Fruit fly (Drosophila melanogaster) whole organism, embryonic: Measurements from ENCODE around the gene CG32073.

Source experiments
- Antp ChIP-seq: fragments of 200-800 bp; sonication (Bioruptor generic); optimal IDR thresholded peaks from 3 replicates; lab custom pipeline; 2016; ENCODE audit warnings: missing biosample characterization, missing genetic modification characterization
- B-H2 ChIP-seq: fragments of 200-800 bp; sonication (Bioruptor generic); optimal IDR thresholded peaks from 2 replicates; lab custom pipeline; 2018; ENCODE audit warnings: missing biosample characterization, mild to moderate bottlenecking, missing genetic modification characterization
- Bteb2 ChIP-seq: fragments of 200-800 bp; sonication (Bioruptor generic); optimal IDR thresholded peaks from 2 replicates; lab custom pipeline; 2016; ENCODE audit warnings: missing biosample characterization, missing genetic modification characterization
- CG10267 ChIP-seq: fragments of 200-800 bp; sonication (Bioruptor generic); optimal IDR thresholded peaks from 2 replicates; lab custom pipeline; 2018; ENCODE audit warnings: missing biosample characterization, mild to moderate bottlenecking, missing genetic modification characterization, moderate library complexity
- CG10959 ChIP-seq: fragments of 200-800 bp; sonication (Bioruptor generic); IDR thresholded peaks from 2 replicates; pipeline ENCODE4 v1.3.6; 2022; ENCODE audit warnings: missing biosample characterization, missing genetic modification characterization
- CG11398 ChIP-seq: fragments of 200-800 bp; sonication (Bioruptor generic); optimal IDR thresholded peaks from 2 replicates; lab custom pipeline; 2016; ENCODE audit warnings: missing biosample characterization, missing genetic modification characterization
- CG12391 ChIP-seq: fragments of 200-800 bp; sonication (Bioruptor generic); optimal IDR thresholded peaks from 3 replicates; lab custom pipeline; 2018; ENCODE audit warnings: missing biosample characterization, mild to moderate bottlenecking, missing genetic modification characterization, moderate library complexity
- CG17568 ChIP-seq: fragments of 200-800 bp; sonication (Bioruptor generic); optimal IDR thresholded peaks from 2 replicates; lab custom pipeline; 2018; ENCODE audit warnings: missing biosample characterization, mild to moderate bottlenecking, missing genetic modification characterization, moderate library complexity
- CG17612 ChIP-seq: fragments of 200-800 bp; sonication (Bioruptor generic); IDR thresholded peaks from 2 replicates; pipeline ENCODE4 v1.3.6; 2022; ENCODE audit warnings: missing biosample characterization, missing genetic modification characterization
- CG17829 ChIP-seq: fragments of 200-800 bp; optimal IDR thresholded peaks from 2 replicates; lab custom pipeline; 2019; ENCODE audit warnings: missing biosample characterization, mild to moderate bottlenecking, missing genetic modification characterization, moderate library complexity
- CG18619 ChIP-seq: fragments of 200-800 bp; sonication (Bioruptor generic); optimal IDR thresholded peaks from 3 replicates; lab custom pipeline; 2017; ENCODE audit warnings: missing biosample characterization, mild to moderate bottlenecking, missing genetic modification characterization
- CG2199 ChIP-seq: fragments of 200-800 bp; sonication (Bioruptor generic); IDR thresholded peaks from 3 replicates; pipeline ENCODE4 v1.3.6; 2022; ENCODE audit warnings: missing biosample characterization, missing genetic modification characterization
- CG32532 ChIP-seq: fragments of 200-800 bp; sonication (Bioruptor generic); IDR thresholded peaks from 2 replicates; pipeline ENCODE4 v1.3.6; 2022; ENCODE audit warnings: missing biosample characterization, missing genetic modification characterization
- CG4820 ChIP-seq: fragments of 200-800 bp; sonication (Bioruptor generic); optimal IDR thresholded peaks from 3 replicates; lab custom pipeline; 2016; ENCODE audit warnings: missing biosample characterization, missing genetic modification characterization
- CG6175 ChIP-seq: fragments of 200-800 bp; sonication (Bioruptor generic); IDR thresholded peaks from 3 replicates; pipeline ENCODE4 v1.3.6; 2022; ENCODE audit warnings: missing biosample characterization, missing genetic modification characterization
- CG6272 ChIP-seq: fragments of 200-800 bp; sonication (Bioruptor generic); IDR thresholded peaks from 2 replicates; pipeline ENCODE4 v1.3.6; 2022; ENCODE audit warnings: missing biosample characterization, missing genetic modification characterization
- CG8359 ChIP-seq: fragments of 200-800 bp; sonication (Bioruptor generic); optimal IDR thresholded peaks from 2 replicates; lab custom pipeline; 2017; ENCODE audit warnings: missing biosample characterization, mild to moderate bottlenecking, missing genetic modification characterization, borderline replicate concordance
- CG8765 ChIP-seq: fragments of 200-800 bp; sonication (Bioruptor generic); IDR thresholded peaks from 2 replicates; pipeline ENCODE4 v1.3.6; 2022; ENCODE audit warnings: missing biosample characterization, missing genetic modification characterization
- CG8944 ChIP-seq: fragments of 200-800 bp; sonication (Bioruptor generic); optimal IDR thresholded peaks from 3 replicates; lab custom pipeline; 2016; ENCODE audit warnings: missing biosample characterization, missing genetic modification characterization
- CG9932 ChIP-seq: fragments of 200-800 bp; sonication (Bioruptor generic); IDR thresholded peaks from 2 replicates; pipeline ENCODE4 v1.3.6; 2022; ENCODE audit warnings: missing biosample characterization, missing genetic modification characterization
- D ChIP-seq, 2 experiments: fragments of 200-800 bp in 1 of 2; fragments of >200 bp in 1 of 2; sonication (Bioruptor generic) in 1 of 2; optimal IDR thresholded peaks; 2 replicates in 1 of 2; 3 replicates in 1 of 2; lab custom pipeline; 2017; ENCODE audit warnings: mild to moderate bottlenecking in 1 of 2, missing biosample characterization in 1 of 2, missing genetic modification characterization in 1 of 2, missing genetic modification reagents in 1 of 2
- Dfd ChIP-seq, 2 experiments: fragments of >200 bp; optimal IDR thresholded peaks; 2 replicates each; lab custom pipeline; 2017; ENCODE audit warnings: missing biosample characterization in 2 of 2, missing genetic modification characterization in 2 of 2
- Dip3 ChIP-seq: fragments of 200-800 bp; sonication (Bioruptor generic); optimal IDR thresholded peaks from 3 replicates; lab custom pipeline; 2016; ENCODE audit warnings: missing biosample characterization, missing genetic modification characterization
- Dref ChIP-seq: fragments of 200-800 bp; sonication (Bioruptor generic); IDR thresholded peaks from 2 replicates; pipeline ENCODE4 v1.3.6; 2022; ENCODE audit warnings: missing biosample characterization, missing genetic modification characterization
- Fer3 ChIP-seq: fragments of 200-800 bp; sonication (Bioruptor generic); optimal IDR thresholded peaks from 2 replicates; lab custom pipeline; 2018; ENCODE audit warnings: missing biosample characterization, mild to moderate bottlenecking, missing genetic modification characterization, moderate library complexity
- HLH54F ChIP-seq: fragments of 200-800 bp; sonication (Bioruptor generic); optimal IDR thresholded peaks from 3 replicates; lab custom pipeline; 2016; ENCODE audit warnings: missing biosample characterization, missing genetic modification characterization
- HLHmδ ChIP-seq: fragments of 200-800 bp; sonication (Bioruptor generic); optimal IDR thresholded peaks from 2 replicates; lab custom pipeline; 2018; ENCODE audit warnings: missing biosample characterization, mild to moderate bottlenecking, missing genetic modification characterization, moderate library complexity
- Hand ChIP-seq: fragments of 200-800 bp; sonication (Bioruptor generic); optimal IDR thresholded peaks from 2 replicates; lab custom pipeline; 2017; ENCODE audit warnings: mild to moderate bottlenecking, missing biosample characterization, missing genetic modification reagents, missing genetic modification characterization
- Hey ChIP-seq: fragments of 200-800 bp; sonication (Bioruptor generic); optimal IDR thresholded peaks from 3 replicates; lab custom pipeline; 2018; ENCODE audit warnings: missing biosample characterization, mild to moderate bottlenecking, missing genetic modification characterization
- NFAT ChIP-seq: fragments of 200-800 bp; sonication (Bioruptor generic); IDR thresholded peaks from 2 replicates; pipeline ENCODE4 v1.3.6; 2022; ENCODE audit warnings: missing biosample characterization, missing genetic modification characterization
- Poxn ChIP-seq: fragments of 200-800 bp; sonication (Bioruptor generic); IDR thresholded peaks from 2 replicates; pipeline ENCODE4 v1.3.6; 2022; ENCODE audit warnings: missing biosample characterization, missing genetic modification characterization
- Ptx1 ChIP-seq: fragments of 200-800 bp; sonication (Bioruptor generic); IDR thresholded peaks from 2 replicates; pipeline ENCODE4 v1.3.6; 2022; ENCODE audit warnings: missing biosample characterization, missing genetic modification characterization
- ap ChIP-seq: fragments of 200-800 bp; sonication (Bioruptor generic); IDR thresholded peaks from 2 replicates; pipeline ENCODE4 v1.3.6; 2022; ENCODE audit warnings: missing biosample characterization, missing genetic modification characterization
- ash1 ChIP-seq: fragments of 200-800 bp; sonication (Bioruptor generic); optimal IDR thresholded peaks from 2 replicates; lab custom pipeline; 2018; ENCODE audit warnings: missing biosample characterization, mild to moderate bottlenecking, missing genetic modification characterization
- chif ChIP-seq, 2 experiments: fragments of 200-800 bp; sonication (Bioruptor generic); optimal IDR thresholded peaks; 3 replicates each; lab custom pipeline; 2016; ENCODE audit warnings: missing biosample characterization in 2 of 2, missing genetic modification characterization in 2 of 2
- fd64A ChIP-seq: fragments of 200-800 bp; sonication (Bioruptor generic); optimal IDR thresholded peaks from 3 replicates; lab custom pipeline; 2018; ENCODE audit warnings: missing biosample characterization, mild to moderate bottlenecking, missing genetic modification characterization
- ftz-f1 ChIP-seq: fragments of 200-800 bp; sonication (Bioruptor generic); optimal IDR thresholded peaks from 2 replicates; lab custom pipeline; 2016; ENCODE audit warnings: missing biosample characterization, missing genetic modification characterization
- gsb-n ChIP-seq: fragments of 200-800 bp; sonication (Bioruptor generic); optimal IDR thresholded peaks from 3 replicates; lab custom pipeline; 2018; ENCODE audit warnings: missing biosample characterization, mild to moderate bottlenecking, missing genetic modification characterization
- kay ChIP-seq: fragments of 200-800 bp; sonication (Bioruptor generic); optimal IDR thresholded peaks from 2 replicates; lab custom pipeline; 2016; ENCODE audit warnings: missing biosample characterization, missing genetic modification characterization
- ken ChIP-seq: fragments of 200-800 bp; sonication (Bioruptor generic); IDR thresholded peaks from 3 replicates; pipeline ENCODE4 v1.3.6; 2022; ENCODE audit warnings: missing biosample characterization, missing genetic modification characterization
- klu ChIP-seq: fragments of 200-800 bp; sonication (Bioruptor generic); IDR thresholded peaks from 2 replicates; pipeline ENCODE4 v1.3.6; 2022; ENCODE audit warnings: missing biosample characterization, missing genetic modification characterization
- knrl ChIP-seq: fragments of 200-800 bp; sonication (Bioruptor generic); IDR thresholded peaks from 3 replicates; pipeline ENCODE4 v1.3.6; 2022; ENCODE audit warnings: missing biosample characterization, missing genetic modification characterization; ENCODE audit not compliant: partially characterized antibody
- nerfin-2 ChIP-seq: fragments of 200-800 bp; sonication (Bioruptor generic); IDR thresholded peaks from 2 replicates; pipeline ENCODE4 v1.3.6; 2022; ENCODE audit warnings: missing biosample characterization, missing genetic modification characterization; ENCODE audit not compliant: partially characterized antibody
- otp ChIP-seq: fragments of 200-800 bp; sonication (Bioruptor generic); IDR thresholded peaks from 3 replicates; pipeline ENCODE4, ENCODE4 v1.3.6; 2022; ENCODE audit warnings: missing biosample characterization, missing genetic modification characterization
- peb ChIP-seq: fragments of 200-800 bp; sonication (Bioruptor generic); IDR thresholded peaks from 2 replicates; pipeline ENCODE4 v1.3.6; 2022; ENCODE audit warnings: missing biosample characterization, missing genetic modification characterization
- slp2 ChIP-seq: fragments of 200-800 bp; sonication (Bioruptor generic); optimal IDR thresholded peaks from 2 replicates; lab custom pipeline; 2016; ENCODE audit warnings: missing biosample characterization, missing genetic modification characterization
- sug ChIP-seq: fragments of 200-800 bp; optimal IDR thresholded peaks from 2 replicates; lab custom pipeline; 2019; ENCODE audit warnings: missing biosample characterization, mild to moderate bottlenecking, missing genetic modification characterization, moderate library complexity
- tio ChIP-seq: fragments of 200-800 bp; sonication (Bioruptor generic); optimal IDR thresholded peaks from 2 replicates; lab custom pipeline; 2017; ENCODE audit warnings: missing biosample characterization, missing genetic modification characterization, inconsistent platforms
- wek ChIP-seq: fragments of 200-800 bp; sonication (Bioruptor generic); optimal IDR thresholded peaks from 3 replicates; lab custom pipeline; 2018; ENCODE audit warnings: missing biosample characterization, mild to moderate bottlenecking, missing genetic modification characterization, moderate library complexity
- yki ChIP-seq: fragments of >200 bp; optimal IDR thresholded peaks from 3 replicates; lab custom pipeline; 2018

CG32073 gene

dm6 chr3L:11074043-11074853 lies 33.1 kb downstream of the CG32073 start, which contains the start of the genes Pfdn2 and Noc1 (continued):
- TF ChIP-seq HLH54F (GFP tag; lab: Kevin White, UChicago) (no peak), sug (tag; lab: Kevin White, UChicago) (peak; percentile 58), CG18619 (GFP tag; lab: Kevin White, UChicago) (peak; percentile 3), CG17612 (GFP tag; lab: Robert Waterston, UW) (no peak), slp2 (GFP tag; lab: Kevin White, UChicago) (no peak), Ptx1 (peak; percentile 57; the same call in 1 of the 2 replicates), gsb-n (tag; lab: Kevin White, UChicago) (no peak), otp (GFP tag; lab: Robert Waterston, UW) (no peak), yki (lab: Kevin White, UChicago) (no peak), Dip3 (GFP tag; lab: Kevin White, UChicago) (no peak), CG8359 (GFP tag; lab: Kevin White, UChicago) (no peak), Dfd (GFP tag; optimal IDR thresholded peaks at IDR 0.05; lab: Kevin White, UChicago) (no peak), Dref (GFP tag; lab: Robert Waterston, UW) (no peak), kay (GFP tag; lab: Kevin White, UChicago) (no peak), tio (GFP tag; lab: Kevin White, UChicago) (no peak), Fer3 (tag; lab: Kevin White, UChicago) (peak; percentile 20), B-H2 (peak; percentile 29), NFAT (no peak), CG6175 (GFP tag; lab: Robert Waterston, UW) (no peak), Hand (GFP tag; lab: Kevin White, UChicago) (no peak), CG10267 (tag; lab: Kevin White, UChicago) (peak; percentile 60), CG9932 (GFP tag; lab: Robert Waterston, UW) (peak; percentile 73), CG17829 (peak; percentile 55), CG8765 (no peak), CG32532 (GFP tag; lab: Robert Waterston, UW) (peak; percentile 70), CG12391 (tag; lab: Kevin White, UChicago) (peak; percentile 89), ftz-f1 (GFP tag; lab: Kevin White, UChicago) (no peak), Poxn (GFP tag; lab: Robert Waterston, UW) (no peak), CG10959 (GFP tag; lab: Robert Waterston, UW) (no peak), CG2199 (GFP tag; lab: Robert Waterston, UW) (no peak), ash1 (GFP tag; lab: Kevin White, UChicago) (no peak), CG8944 (GFP tag; lab: Kevin White, UChicago) (no peak), HLHmδ (GFP tag; lab: Kevin White, UChicago) (no peak), Bteb2 (GFP tag; lab: Kevin White, UChicago) (no peak), knrl (GFP tag; lab: Robert Waterston, UW) (no peak), ken (GFP tag; lab: Robert Waterston, UW) (no peak), nerfin-2 (GFP tag; lab: Robert Waterston, UW) (no peak), CG17568 (GFP tag; lab: Kevin White, UChicago) (no peak), D (optimal IDR thresholded peaks at IDR 0.05; lab: Kevin White, UChicago) (peak; percentile 73), D (GFP tag; optimal IDR thresholded peaks at IDR 0.05; lab: Kevin White, UChicago) (no peak), Antp (GFP tag; lab: Kevin White, UChicago) (no peak), chif (GFP tag; optimal IDR thresholded peaks at IDR 0.05; lab: Kevin White, UChicago) (no peak), wek (GFP tag; lab: Kevin White, UChicago) (no peak), CG11398 (no peak), CG4820 (GFP tag; lab: Kevin White, UChicago) (peak; percentile 34), klu (GFP tag; lab: Robert Waterston, UW) (no peak), ap (GFP tag; lab: Robert Waterston, UW) (no peak), Hey (no peak), CG6272 (GFP tag; lab: Robert Waterston, UW) (no peak), fd64A (GFP tag; lab: Kevin White, UChicago) (no peak), peb (GFP tag; lab: Robert Waterston, UW) (no peak)
